Worm (Caenorhabditis elegans) whole organism, mixed stage, embryonic: Measurements from ENCODE around the gene str-68.

Experiments used
- M03D4.4 ChIP-seq: sonication (generic microtip); optimal IDR thresholded peaks from 2 replicates; lab custom pipeline; 2017; ENCODE audit warnings: mild to moderate bottlenecking, missing genetic modification characterization, missing compliant biosample characterization
- bed-3 ChIP-seq: fragments of 200-800 bp; sonication (Bioruptor generic); optimal IDR thresholded peaks from 3 replicates; lab custom pipeline; 2018; ENCODE audit warnings: mild to moderate bottlenecking, missing genetic modification characterization, moderate library complexity, missing compliant biosample characterization
- blmp-1 ChIP-seq: fragments of 150-350 bp; optimal IDR thresholded peaks from 2 replicates; lab custom pipeline; 2014; ENCODE audit warnings: missing biosample characterization, missing genetic modification characterization
- ceh-43 ChIP-seq: fragments of 200-800 bp; sonication (Bioruptor generic); optimal IDR thresholded peaks from 2 replicates; lab custom pipeline; 2018; ENCODE audit warnings: mild to moderate bottlenecking, missing genetic modification characterization, moderate library complexity, missing compliant biosample characterization
- ces-1 ChIP-seq: fragments of 150-350 bp; optimal IDR thresholded peaks from 2 replicates; lab custom pipeline; 2014; ENCODE audit warnings: missing biosample characterization, missing genetic modification reagents, missing genetic modification characterization
- cnd-1 ChIP-seq: fragments of 200-800 bp; sonication (Bioruptor generic); optimal IDR thresholded peaks from 2 replicates; lab custom pipeline; 2018; ENCODE audit warnings: mild to moderate bottlenecking, missing genetic modification characterization, missing compliant biosample characterization
- drap-1 ChIP-seq: fragments of 200-800 bp; sonication (Bioruptor generic); optimal IDR thresholded peaks from 3 replicates; lab custom pipeline; 2018; ENCODE audit warnings: mild to moderate bottlenecking, missing genetic modification characterization, missing compliant biosample characterization
- elt-1 ChIP-seq: sonication (generic microtip); optimal IDR thresholded peaks from 2 replicates; lab custom pipeline; 2017; ENCODE audit warnings: missing genetic modification characterization, mild to moderate bottlenecking, missing compliant biosample characterization, antibody characterized with exemption, moderate library complexity, borderline replicate concordance; ENCODE audit not compliant: insufficient read depth
- elt-3 ChIP-seq: fragments of 150-350 bp; optimal IDR thresholded peaks from 2 replicates; lab custom pipeline; 2014; ENCODE audit warnings: missing biosample characterization, missing genetic modification characterization
- flh-1 ChIP-seq: fragments of 200-800 bp; sonication (Bioruptor generic); optimal IDR thresholded peaks from 2 replicates; lab custom pipeline; 2018; ENCODE audit warnings: mild to moderate bottlenecking, missing genetic modification characterization, moderate library complexity, missing compliant biosample characterization
- hlh-1 ChIP-seq: fragments of 150-350 bp; optimal IDR thresholded peaks from 2 replicates; lab custom pipeline; 2014; ENCODE audit warnings: missing biosample characterization, missing genetic modification reagents, missing genetic modification characterization
- lin-13 ChIP-seq: fragments of 150-350 bp; optimal IDR thresholded peaks from 2 replicates; lab custom pipeline; 2014; ENCODE audit warnings: missing biosample characterization, missing genetic modification characterization
- lin-32 ChIP-seq: fragments of 200-800 bp; sonication (Bioruptor generic); optimal IDR thresholded peaks from 2 replicates; lab custom pipeline; 2018; ENCODE audit warnings: mild to moderate bottlenecking, missing genetic modification characterization, missing compliant biosample characterization
- lsy-2 ChIP-seq: fragments of 150-350 bp; optimal IDR thresholded peaks from 2 replicates; lab custom pipeline; 2014; ENCODE audit warnings: missing biosample characterization, missing genetic modification characterization
- mab-5 ChIP-seq: fragments of 150-350 bp; optimal IDR thresholded peaks from 2 replicates; lab custom pipeline; 2014; ENCODE audit warnings: missing biosample characterization, missing genetic modification characterization
- mep-1 ChIP-seq: fragments of 150-350 bp; optimal IDR thresholded peaks from 2 replicates; lab custom pipeline; 2017; ENCODE audit warnings: missing biosample characterization, missing genetic modification reagents, missing genetic modification characterization, inconsistent platforms
- mls-2 ChIP-seq: sonication (generic microtip); optimal IDR thresholded peaks from 2 replicates; lab custom pipeline; 2016; ENCODE audit warnings: mild to moderate bottlenecking, missing genetic modification characterization, moderate library complexity, missing compliant biosample characterization
- nhr-12 ChIP-seq: fragments of 150-350 bp; optimal IDR thresholded peaks from 2 replicates; lab custom pipeline; 2014; ENCODE audit warnings: missing biosample characterization, missing genetic modification characterization
- nhr-2 ChIP-seq: fragments of 150-350 bp; optimal IDR thresholded peaks from 2 replicates; lab custom pipeline; 2014; ENCODE audit warnings: missing biosample characterization, missing genetic modification characterization
- nhr-237 ChIP-seq: fragments of 150-350 bp; optimal IDR thresholded peaks from 2 replicates; lab custom pipeline; 2014; ENCODE audit warnings: missing biosample characterization, missing genetic modification characterization
- nhr-28 ChIP-seq: fragments of 150-350 bp; optimal IDR thresholded peaks from 2 replicates; lab custom pipeline; 2014; ENCODE audit warnings: missing biosample characterization, missing genetic modification characterization
- nhr-76 ChIP-seq: sonication (generic microtip); optimal IDR thresholded peaks from 2 replicates; lab custom pipeline; 2017; ENCODE audit warnings: missing biosample characterization, missing genetic modification characterization
- pha-4 ChIP-seq: fragments of 150-350 bp; optimal IDR thresholded peaks from 2 replicates; lab custom pipeline; 2018; ENCODE audit warnings: missing biosample characterization, missing genetic modification reagents, missing genetic modification characterization
- sem-2 ChIP-seq: fragments of 200-800 bp; sonication (Bioruptor generic); optimal IDR thresholded peaks from 2 replicates; lab custom pipeline; 2018; ENCODE audit warnings: mild to moderate bottlenecking, missing genetic modification characterization, missing compliant biosample characterization
- snpc-4 ChIP-seq: fragments of 150-350 bp; optimal IDR thresholded peaks from 2 replicates; lab custom pipeline; 2014; ENCODE audit warnings: missing biosample characterization, missing genetic modification characterization
- sptf-1 ChIP-seq: sonication (generic microtip); optimal IDR thresholded peaks from 2 replicates; lab custom pipeline; 2017; ENCODE audit warnings: mild to moderate bottlenecking, missing genetic modification characterization, moderate library complexity, missing compliant biosample characterization
- unc-120 ChIP-seq: sonication (generic microtip); optimal IDR thresholded peaks from 2 replicates; lab custom pipeline; 2017; ENCODE audit warnings: missing genetic modification characterization, missing compliant biosample characterization; ENCODE audit not compliant: poor library complexity, severe bottlenecking
- unc-39 ChIP-seq: fragments of 150-350 bp; optimal IDR thresholded peaks from 2 replicates; lab custom pipeline; 2014; ENCODE audit warnings: missing biosample characterization, missing genetic modification characterization
- unc-62 ChIP-seq: fragments of 150-350 bp; optimal IDR thresholded peaks from 2 replicates; lab custom pipeline; 2014; ENCODE audit warnings: missing biosample characterization, missing genetic modification reagents, missing genetic modification characterization
- zip-8 ChIP-seq: fragments of 150-350 bp; optimal IDR thresholded peaks from 2 replicates; lab custom pipeline; 2014; ENCODE audit warnings: missing biosample characterization, missing genetic modification characterization
- ztf-11 ChIP-seq: fragments of 150-350 bp; optimal IDR thresholded peaks from 2 replicates; lab custom pipeline; 2014; ENCODE audit warnings: missing biosample characterization, missing genetic modification characterization

The str-68 gene

ce11 chrV:3146932-3147331 is 39.6 kb upstream of the str-68 start, which contains the start of gene srab-11:
Gene srab-11, minus strand, starts transcription at chrV:3147032.
- no peak for TF ChIP-seq nhr-2 (tag; lab: Kevin White, UChicago)
- no peak for TF ChIP-seq mab-5 (tag; lab: Kevin White, UChicago)
- no peak for TF ChIP-seq sem-2 (GFP tag; lab: Kevin White, UChicago)
- no peak for TF ChIP-seq unc-62 (GFP tag; lab: Kevin White, UChicago)
- TF ChIP-seq nhr-12 (tag; lab: Kevin White, UChicago) = no peak
- no peak for TF ChIP-seq lin-32 (GFP tag; lab: Kevin White, UChicago)
- no peak for TF ChIP-seq nhr-28 (tag; lab: Kevin White, UChicago)
- no peak for TF ChIP-seq elt-1 (tag; lab: Kevin White, UChicago)
- TF ChIP-seq lin-13 (tag; lab: Kevin White, UChicago) = no peak
- TF ChIP-seq mep-1 (tag; lab: Kevin White, UChicago) = no peak
- no peak for TF ChIP-seq M03D4.4 (tag; lab: Kevin White, UChicago)
- TF ChIP-seq lsy-2 (tag; lab: Kevin White, UChicago) = no peak
- TF ChIP-seq snpc-4 = no peak
- TF ChIP-seq nhr-76 (tag; lab: Kevin White, UChicago) = no peak

ce11 chrV:3145241-3145640 is 37.9 kb upstream of the str-68 start:
- TF ChIP-seq nhr-237 (tag; lab: Kevin White, UChicago) (no peak), cnd-1 (tag; lab: Kevin White, UChicago) (no peak), nhr-28 (tag; lab: Kevin White, UChicago) (no peak), hlh-1 (tag; lab: Kevin White, UChicago) (no peak), flh-1 (GFP tag; lab: Kevin White, UChicago) (no peak), bed-3 (GFP tag; lab: Kevin White, UChicago) (no peak), elt-3 (tag; lab: Kevin White, UChicago) (no peak), blmp-1 (tag; lab: Kevin White, UChicago) (no peak), lsy-2 (tag; lab: Kevin White, UChicago) (no peak), unc-120 (no peak), unc-62 (GFP tag; lab: Kevin White, UChicago) (no peak), nhr-2 (tag; lab: Kevin White, UChicago) (no peak), pha-4 (no peak), snpc-4 (no peak), mep-1 (tag; lab: Kevin White, UChicago) (no peak), unc-39 (tag; lab: Kevin White, UChicago) (no peak), M03D4.4 (tag; lab: Kevin White, UChicago) (no peak), lin-32 (GFP tag; lab: Kevin White, UChicago) (no peak)

- TF ChIP-seq snpc-4 (no peak), mep-1 (tag; lab: Kevin White, UChicago) (no peak), zip-8 (tag; lab: Kevin White, UChicago) (no peak), lin-13 (tag; lab: Kevin White, UChicago) (no peak), nhr-76 (tag; lab: Kevin White, UChicago) (no peak), nhr-28 (tag; lab: Kevin White, UChicago) (no peak), bed-3 (GFP tag; lab: Kevin White, UChicago) (no peak), blmp-1 (tag; lab: Kevin White, UChicago) (no peak), ceh-43 (GFP tag; lab: Kevin White, UChicago) (no peak), unc-120 (no peak), sptf-1 (tag; lab: Kevin White, UChicago) (no peak)
Observed at ce11 chrV:3144494-3144893, 37.1 kb upstream of the str-68 start, which contains the start of gene srab-10. Gene srab-10, minus strand, starts transcription at chrV:3144594.

ce11 chrV:3141190-3141589 is 33.8 kb upstream of the str-68 start, which contains the start of gene srab-9:
Gene srab-9, minus strand, starts transcription at chrV:3141290.
- TF ChIP-seq lin-32 (GFP tag; lab: Kevin White, UChicago) = no peak
- TF ChIP-seq mab-5 (tag; lab: Kevin White, UChicago) = no peak
- no peak for TF ChIP-seq M03D4.4 (tag; lab: Kevin White, UChicago)
- no peak for TF ChIP-seq ceh-43 (GFP tag; lab: Kevin White, UChicago)
- no peak for TF ChIP-seq nhr-2 (tag; lab: Kevin White, UChicago)
- TF ChIP-seq elt-1 (tag; lab: Kevin White, UChicago) = no peak
- no peak for TF ChIP-seq drap-1
- no peak for TF ChIP-seq nhr-237 (tag; lab: Kevin White, UChicago)
- no peak for TF ChIP-seq ztf-11 (tag; lab: Kevin White, UChicago)
- TF ChIP-seq unc-62 (GFP tag; lab: Kevin White, UChicago) = no peak
- TF ChIP-seq snpc-4 = no peak
- TF ChIP-seq lin-13 (tag; lab: Kevin White, UChicago) = no peak
- TF ChIP-seq nhr-28 (tag; lab: Kevin White, UChicago) = no peak
- TF ChIP-seq blmp-1 (tag; lab: Kevin White, UChicago) = no peak
- TF ChIP-seq ces-1 (GFP tag; lab: Kevin White, UChicago) = no peak
- no peak for TF ChIP-seq mls-2
- no peak for TF ChIP-seq bed-3 (GFP tag; lab: Kevin White, UChicago)
- no peak for TF ChIP-seq zip-8 (tag; lab: Kevin White, UChicago)
- TF ChIP-seq nhr-76 (tag; lab: Kevin White, UChicago) = no peak
- no peak for TF ChIP-seq elt-3 (tag; lab: Kevin White, UChicago)
